Worm (Caenorhabditis elegans) whole organism, L4/young adult: ENCODE data around the gene fkh-7.

Source experiments
- W03F9.2 ChIP-seq: fragments of 150-350 bp; optimal IDR thresholded peaks from 2 replicates; lab custom pipeline; 2014; ENCODE audit warnings: missing biosample characterization, missing genetic modification characterization
- dao-5 ChIP-seq: sonication (generic microtip); optimal IDR thresholded peaks from 2 replicates; lab custom pipeline; 2016; ENCODE audit warnings: missing genotype, missing genetic modification characterization, moderate library complexity, missing compliant biosample characterization
- him-1 ChIP-seq: sonication (generic microtip); optimal IDR thresholded peaks from 2 replicates; lab custom pipeline; 2016; ENCODE audit warnings: missing genotype, missing genetic modification reagents, missing genetic modification characterization, missing compliant biosample characterization

DNA sequence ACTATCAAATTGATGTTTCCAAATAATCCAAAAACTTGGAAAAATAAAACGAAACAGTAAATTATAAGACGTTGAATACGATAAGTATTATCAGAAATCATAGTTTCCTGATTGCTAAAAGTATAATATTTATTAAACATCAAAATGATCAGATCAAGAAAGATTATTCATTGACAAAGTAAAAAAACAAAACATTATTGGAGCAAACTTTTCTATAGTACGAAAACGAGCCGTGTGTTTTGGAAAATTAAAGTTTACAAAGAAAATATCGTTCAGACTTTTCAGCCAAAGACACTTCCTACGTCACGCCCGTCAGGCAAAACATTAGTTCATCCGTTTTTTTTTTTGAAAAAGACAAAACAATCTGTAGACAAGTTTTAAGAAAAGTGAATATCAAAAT is 39.2 kb downstream of the fkh-7 start, which contains the start of gene srsx-15:
- TF ChIP-seq him-1 (no peak), dao-5 (no peak), W03F9.2 (tag; lab: Kevin White, UChicago) (no peak)
